Fruit fly (Drosophila melanogaster) whole organism, embryonic: Measurements from ENCODE around the gene Rich.
A peak's percentile ranks its signal among the peaks of the same experiment; 100 is the strongest.

Experiments used
- CG10431 ChIP-seq: fragments of 200-800 bp; sonication (Bioruptor generic); optimal IDR thresholded peaks from 3 replicates; lab custom pipeline; 2018; ENCODE audit warnings: missing biosample characterization, mild to moderate bottlenecking, missing genetic modification characterization
- CG11093 ChIP-seq: fragments of 200-800 bp; sonication (Bioruptor generic); IDR thresholded peaks from 3 replicates; pipeline ENCODE4 v1.3.6; 2022; ENCODE audit warnings: missing biosample characterization, missing genetic modification characterization
- CG11560 ChIP-seq: fragments of 200-800 bp; sonication (Bioruptor generic); IDR thresholded peaks from 3 replicates; pipeline ENCODE4 v1.3.6; 2022; ENCODE audit warnings: missing biosample characterization, missing genetic modification characterization
- CG14050 ChIP-seq: fragments of 200-800 bp; sonication (Bioruptor generic); IDR thresholded peaks from 3 replicates; pipeline ENCODE4 v1.3.6; 2022; ENCODE audit warnings: missing biosample characterization, missing genetic modification characterization
- CG17328 ChIP-seq: fragments of 200-800 bp; sonication (Bioruptor generic); IDR thresholded peaks from 2 replicates; pipeline ENCODE4 v1.3.6; 2022; ENCODE audit warnings: missing biosample characterization, missing genetic modification characterization
- CG18262 ChIP-seq: fragments of 200-800 bp; optimal IDR thresholded peaks from 3 replicates; lab custom pipeline; 2019; ENCODE audit warnings: missing biosample characterization, mild to moderate bottlenecking, missing genetic modification characterization, moderate library complexity
- CG30431 ChIP-seq: fragments of 200-800 bp; sonication (Bioruptor generic); optimal IDR thresholded peaks from 2 replicates; lab custom pipeline; 2017; ENCODE audit warnings: missing biosample characterization, missing genetic modification characterization
- CG3163 ChIP-seq: fragments of 200-800 bp; sonication (Bioruptor generic); optimal IDR thresholded peaks from 3 replicates; lab custom pipeline; 2016; ENCODE audit warnings: missing biosample characterization, missing genetic modification characterization
- CG34224 ChIP-seq: fragments of 200-800 bp; sonication (Bioruptor generic); IDR thresholded peaks from 3 replicates; pipeline ENCODE4 v1.3.6; 2022; ENCODE audit warnings: missing biosample characterization, missing genetic modification characterization; ENCODE audit not compliant: partially characterized antibody
- CG3838 ChIP-seq: fragments of 200-800 bp; sonication (Bioruptor generic); optimal IDR thresholded peaks from 3 replicates; lab custom pipeline; 2016; ENCODE audit warnings: missing biosample characterization, missing genetic modification characterization
- CG4404 ChIP-seq: fragments of 200-800 bp; sonication (Bioruptor generic); IDR thresholded peaks from 2 replicates; pipeline ENCODE4 v1.3.6; 2022; ENCODE audit warnings: missing biosample characterization, missing genetic modification characterization
- CG4730 ChIP-seq: fragments of 200-800 bp; sonication (Bioruptor generic); IDR thresholded peaks from 2 replicates; pipeline ENCODE4 v1.3.6; 2022; ENCODE audit warnings: missing biosample characterization, missing genetic modification characterization
- CG6254 ChIP-seq: fragments of 200-800 bp; sonication (Bioruptor generic); optimal IDR thresholded peaks from 3 replicates; lab custom pipeline; 2017; ENCODE audit warnings: mild to moderate bottlenecking, missing biosample characterization, missing genetic modification reagents, missing genetic modification characterization
- CG6813 ChIP-seq: fragments of 200-800 bp; sonication (Bioruptor generic); optimal IDR thresholded peaks from 2 replicates; lab custom pipeline; 2017; ENCODE audit warnings: missing biosample characterization, missing genetic modification characterization, mild to moderate bottlenecking, moderate library complexity, missing genetic modification reagents
- CG7786 ChIP-seq: fragments of 200-800 bp; sonication (Bioruptor generic); optimal IDR thresholded peaks from 2 replicates; lab custom pipeline; 2016; ENCODE audit warnings: missing biosample characterization, missing genetic modification characterization
- CG7963 ChIP-seq: fragments of 200-800 bp; sonication (Bioruptor generic); IDR thresholded peaks from 3 replicates; pipeline ENCODE4 v1.3.6; 2022; ENCODE audit warnings: missing biosample characterization, missing genetic modification characterization; ENCODE audit not compliant: partially characterized antibody
- CG9215 ChIP-seq: fragments of 200-800 bp; sonication (Bioruptor generic); IDR thresholded peaks from 2 replicates; pipeline ENCODE4 v1.3.6; 2022; ENCODE audit warnings: missing biosample characterization, missing genetic modification characterization
- Dek ChIP-seq: fragments of 200-800 bp; sonication (Bioruptor generic); optimal IDR thresholded peaks from 3 replicates; lab custom pipeline; 2019; ENCODE audit warnings: missing biosample characterization, mild to moderate bottlenecking, missing genetic modification characterization, moderate library complexity
- Dip3 ChIP-seq: fragments of 200-800 bp; sonication (Bioruptor generic); optimal IDR thresholded peaks from 3 replicates; lab custom pipeline; 2016; ENCODE audit warnings: missing biosample characterization, missing genetic modification characterization
- Doc3 ChIP-seq: fragments of 200-800 bp; sonication (Bioruptor generic); IDR thresholded peaks from 3 replicates; pipeline ENCODE4 v1.3.6; 2022; ENCODE audit warnings: missing biosample characterization, missing genetic modification characterization; ENCODE audit not compliant: partially characterized antibody
- Dp ChIP-seq: fragments of 200-800 bp; sonication (Bioruptor generic); optimal IDR thresholded peaks from 2 replicates; lab custom pipeline; 2018; ENCODE audit warnings: missing biosample characterization, mild to moderate bottlenecking, missing genetic modification characterization, moderate library complexity
- Gsc ChIP-seq: fragments of 200-800 bp; sonication (Bioruptor generic); IDR thresholded peaks from 2 replicates; pipeline ENCODE4 v1.3.6; 2022; ENCODE audit warnings: missing biosample characterization, missing genetic modification characterization
- Hsf ChIP-seq: fragments of 200-800 bp; sonication (Bioruptor generic); optimal IDR thresholded peaks from 3 replicates; lab custom pipeline; 2016; ENCODE audit warnings: missing biosample characterization, missing genetic modification characterization
- Oli ChIP-seq: fragments of 200-800 bp; sonication (Bioruptor generic); optimal IDR thresholded peaks from 2 replicates; lab custom pipeline; 2018; ENCODE audit warnings: missing biosample characterization, mild to moderate bottlenecking, missing genetic modification characterization, moderate library complexity
- Pdp1 ChIP-seq, 2 experiments: fragments of 200-800 bp; sonication (Bioruptor generic); optimal IDR thresholded peaks; 3 replicates each; lab custom pipeline; 2016; ENCODE audit warnings: missing biosample characterization in 2 of 2, missing genetic modification characterization in 2 of 2, mild to moderate bottlenecking in 1 of 2, moderate library complexity in 1 of 2
- Xbp1 ChIP-seq: fragments of 200-800 bp; sonication (Bioruptor generic); optimal IDR thresholded peaks from 3 replicates; lab custom pipeline; 2016; ENCODE audit warnings: missing biosample characterization, mild to moderate bottlenecking, missing genetic modification characterization
- ara ChIP-seq: fragments of 200-800 bp; sonication (Bioruptor generic); IDR thresholded peaks from 2 replicates; pipeline ENCODE4 v1.3.6; 2022; ENCODE audit warnings: missing biosample characterization, missing genetic modification characterization
- bcd ChIP-seq: fragments of 200-800 bp; sonication (Bioruptor generic); optimal IDR thresholded peaks from 2 replicates; lab custom pipeline; 2017; ENCODE audit warnings: missing biosample characterization, mild to moderate bottlenecking, missing genetic modification characterization
- cad ChIP-seq: fragments of >200 bp; optimal IDR thresholded peaks from 2 replicates; lab custom pipeline; 2017; ENCODE audit warnings: missing biosample characterization, missing genetic modification characterization
- chm ChIP-seq: fragments of 200-800 bp; sonication (Bioruptor generic); IDR thresholded peaks from 2 replicates; pipeline ENCODE4 v1.3.6; 2022; ENCODE audit warnings: missing biosample characterization, missing genetic modification characterization
- chn ChIP-seq: fragments of 200-800 bp; sonication (Bioruptor generic); optimal IDR thresholded peaks from 2 replicates; lab custom pipeline; 2016; ENCODE audit warnings: missing biosample characterization, missing genetic modification characterization
- dati ChIP-seq: fragments of 200-800 bp; sonication (Bioruptor generic); IDR thresholded peaks from 2 replicates; pipeline ENCODE4 v1.3.6; 2022; ENCODE audit warnings: missing biosample characterization, missing genetic modification characterization
- dmrt99B ChIP-seq: fragments of 200-800 bp; sonication (Bioruptor generic); optimal IDR thresholded peaks from 2 replicates; lab custom pipeline; 2018; ENCODE audit warnings: missing biosample characterization, mild to moderate bottlenecking, missing genetic modification characterization, moderate library complexity
- dysf ChIP-seq: fragments of 200-800 bp; sonication (Bioruptor generic); IDR thresholded peaks from 3 replicates; pipeline ENCODE4 v1.3.6; 2022; ENCODE audit warnings: missing biosample characterization, missing genetic modification characterization
- emc ChIP-seq: fragments of 200-800 bp; sonication (Bioruptor generic); optimal IDR thresholded peaks from 2 replicates; lab custom pipeline; 2016; ENCODE audit warnings: missing biosample characterization, missing genetic modification characterization
- fd96Cb ChIP-seq: fragments of 200-800 bp; sonication (Bioruptor generic); optimal IDR thresholded peaks from 2 replicates; lab custom pipeline; 2018; ENCODE audit warnings: missing biosample characterization, mild to moderate bottlenecking, missing genetic modification characterization, moderate library complexity
- grau ChIP-seq: fragments of 200-800 bp; optimal IDR thresholded peaks from 3 replicates; lab custom pipeline; 2019; ENCODE audit warnings: missing biosample characterization, mild to moderate bottlenecking, missing genetic modification characterization, moderate library complexity
- hth ChIP-seq: fragments of >200 bp; optimal IDR thresholded peaks from 2 replicates; lab custom pipeline; 2017; ENCODE audit warnings: inconsistent platforms
- ken ChIP-seq: fragments of 200-800 bp; sonication (Bioruptor generic); IDR thresholded peaks from 3 replicates; pipeline ENCODE4 v1.3.6; 2022; ENCODE audit warnings: missing biosample characterization, missing genetic modification characterization
- lilli ChIP-seq: fragments of 200-800 bp; sonication (Bioruptor generic); optimal IDR thresholded peaks from 3 replicates; lab custom pipeline; 2016; ENCODE audit warnings: missing biosample characterization, missing genetic modification characterization
- luna ChIP-seq: fragments of 200-800 bp; sonication (Bioruptor generic); optimal IDR thresholded peaks from 2 replicates; lab custom pipeline; 2016; ENCODE audit warnings: missing biosample characterization, missing genetic modification characterization
- mam ChIP-seq: fragments of 200-800 bp; sonication (Bioruptor generic); optimal IDR thresholded peaks from 3 replicates; lab custom pipeline; 2016; ENCODE audit warnings: missing biosample characterization, missing genetic modification characterization
- nom ChIP-seq: fragments of 200-800 bp; sonication (Bioruptor generic); optimal IDR thresholded peaks from 2 replicates; lab custom pipeline; 2017; ENCODE audit warnings: missing biosample characterization, missing genetic modification characterization, mild to moderate bottlenecking, moderate library complexity, missing genetic modification reagents
- pita ChIP-seq: fragments of 200-800 bp; sonication (Bioruptor generic); optimal IDR thresholded peaks from 2 replicates; lab custom pipeline; 2017; ENCODE audit warnings: missing biosample characterization, mild to moderate bottlenecking, missing genetic modification characterization
- ranshi ChIP-seq: fragments of 200-800 bp; sonication (Bioruptor generic); IDR thresholded peaks from 2 replicates; pipeline ENCODE4 v1.3.6; 2022; ENCODE audit warnings: missing biosample characterization, missing genetic modification characterization
- salm ChIP-seq: fragments of 200-800 bp; sonication (Bioruptor generic); optimal IDR thresholded peaks from 2 replicates; lab custom pipeline; 2018; ENCODE audit warnings: missing biosample characterization, mild to moderate bottlenecking, missing genetic modification characterization
- toy ChIP-seq: fragments of 200-800 bp; sonication (Bioruptor generic); IDR thresholded peaks from 2 replicates; pipeline ENCODE4 v1.3.6; 2022; ENCODE audit warnings: missing biosample characterization, missing genetic modification characterization
- vfl ChIP-seq: fragments of 200-800 bp; sonication (Bioruptor generic); optimal IDR thresholded peaks from 2 replicates; lab custom pipeline; 2016; ENCODE audit warnings: missing biosample characterization, missing genetic modification characterization
- vnd ChIP-seq: fragments of 200-800 bp; sonication (Bioruptor generic); IDR thresholded peaks from 3 replicates; pipeline ENCODE4 v1.3.6; 2022; ENCODE audit warnings: missing biosample characterization, missing genetic modification characterization; ENCODE audit not compliant: partially characterized antibody
- z ChIP-seq: fragments of 200-800 bp; sonication (Bioruptor generic); IDR thresholded peaks from 3 replicates; pipeline ENCODE4 v1.3.6; 2022; ENCODE audit warnings: missing biosample characterization, missing genetic modification characterization

Rich gene

DNA sequence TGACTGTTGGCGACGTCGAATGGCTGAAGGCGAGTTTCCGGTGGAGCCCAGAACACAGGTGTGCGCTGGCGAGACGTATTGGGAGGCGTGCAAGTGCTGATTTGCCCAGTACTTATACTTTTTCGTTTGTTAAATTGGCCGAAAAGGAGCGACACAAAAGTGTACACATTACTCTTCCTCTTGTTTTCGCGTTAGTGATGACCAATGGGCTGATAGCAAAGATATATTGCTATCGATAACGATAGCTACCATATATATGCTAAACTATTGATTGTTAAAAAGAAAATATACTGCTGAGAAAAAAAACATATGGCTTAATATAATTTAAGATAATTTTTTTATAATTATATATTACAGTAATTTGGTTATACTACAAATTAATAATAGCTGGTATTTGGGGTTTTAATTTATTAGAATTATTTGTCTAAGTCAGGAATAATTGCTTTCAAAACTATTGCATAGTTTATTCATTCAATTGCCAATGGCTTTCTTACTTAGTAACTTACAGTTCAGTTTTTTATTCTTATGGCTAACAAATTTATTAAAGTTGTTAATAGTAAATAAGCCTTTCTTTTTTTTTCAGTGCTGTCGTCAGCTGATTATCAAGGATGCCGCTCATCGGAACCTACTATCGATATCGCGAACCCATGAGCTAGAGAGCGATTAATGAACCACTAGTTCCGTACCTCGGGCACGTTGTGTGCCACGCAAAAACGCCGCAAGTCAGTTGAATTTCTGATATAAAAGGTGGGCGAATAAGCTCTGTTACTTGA, 25.5 kb upstream of the Rich start, which contains the start of the genes Hem and IleRS (continued):
- TF ChIP-seq CG7963 (GFP tag; lab: Robert Waterston, UW) (0 out of 3 replicates have a peak, but pooled peaks have one; percentile 43), CG34224 (GFP tag; lab: Robert Waterston, UW) (peak; percentile 65), z (GFP tag; lab: Robert Waterston, UW) (no peak), dati (GFP tag; lab: Robert Waterston, UW) (peak; percentile 80; the same call in 1 of the 2 replicates), CG6813 (GFP tag; lab: Kevin White, UChicago) (peak; percentile 85), mam (GFP tag; lab: Kevin White, UChicago) (peak; percentile 91), CG11093 (GFP tag; lab: Robert Waterston, UW) (peak; percentile 87), pita (GFP tag; lab: Kevin White, UChicago) (no peak), grau (tag; lab: Kevin White, UChicago) (peak; percentile 92), CG4730 (peak; percentile 85), Dip3 (GFP tag; lab: Kevin White, UChicago) (peak; percentile 83), Pdp1 (GFP tag; optimal IDR thresholded peaks at IDR 0.05; lab: Kevin White, UChicago) (peak in 1 of 2 experiments; percentile 83), CG18262 (tag; lab: Kevin White, UChicago) (peak; percentile 95), CG14050 (GFP tag; lab: Robert Waterston, UW) (peak; percentile 83), toy (GFP tag; lab: Robert Waterston, UW) (peak; percentile 70), chn (peak; percentile 82), ara (GFP tag; lab: Robert Waterston, UW) (peak; percentile 88), Dek (tag; lab: Kevin White, UChicago) (peak; percentile 90), emc (GFP tag; lab: Kevin White, UChicago) (peak; percentile 49), lilli (GFP tag; lab: Kevin White, UChicago) (peak; percentile 91), CG3838 (GFP tag; lab: Kevin White, UChicago) (peak; percentile 78), luna (GFP tag; lab: Kevin White, UChicago) (peak; percentile 73), CG10431 (GFP tag; lab: Kevin White, UChicago) (no peak), cad (no peak), CG7786 (GFP tag; lab: Kevin White, UChicago) (peak; percentile 87), vfl (peak; percentile 73), dmrt99B (tag; lab: Kevin White, UChicago) (no peak), fd96Cb (tag; lab: Kevin White, UChicago) (peak; percentile 93), CG30431 (peak; percentile 79), vnd (GFP tag; lab: Robert Waterston, UW) (peak; percentile 63), salm (tag; lab: Kevin White, UChicago) (peak; percentile 83), Oli (tag; lab: Kevin White, UChicago) (peak; percentile 89), ken (GFP tag; lab: Robert Waterston, UW) (peak; percentile 81), CG9215 (GFP tag; lab: Robert Waterston, UW) (peak; percentile 84), CG4404 (GFP tag; lab: Robert Waterston, UW) (peak; percentile 86), Xbp1 (peak; percentile 96), Gsc (GFP tag; lab: Robert Waterston, UW) (peak; percentile 54), CG17328 (peak; percentile 89), CG11560 (tag; lab: Robert Waterston, UW) (peak; percentile 64; the same call in 1 of the 3 replicates), ranshi (GFP tag; lab: Robert Waterston, UW) (peak; percentile 88), Dp (peak; percentile 29), Doc3 (GFP tag; lab: Robert Waterston, UW) (peak; percentile 62), bcd (GFP tag; lab: Kevin White, UChicago) (peak; percentile 92), Hsf (peak; percentile 94), CG6254 (GFP tag; lab: Kevin White, UChicago) (peak; percentile 88), dysf (peak; percentile 93), hth (lab: Kevin White, UChicago) (no peak), chm (GFP tag; lab: Robert Waterston, UW) (peak; percentile 89), nom (GFP tag; lab: Kevin White, UChicago) (no peak), CG3163 (GFP tag; lab: Kevin White, UChicago) (peak; percentile 64)
